Fruit fly (Drosophila melanogaster): Measurements from ENCODE around the gene sgl.

DNA sequence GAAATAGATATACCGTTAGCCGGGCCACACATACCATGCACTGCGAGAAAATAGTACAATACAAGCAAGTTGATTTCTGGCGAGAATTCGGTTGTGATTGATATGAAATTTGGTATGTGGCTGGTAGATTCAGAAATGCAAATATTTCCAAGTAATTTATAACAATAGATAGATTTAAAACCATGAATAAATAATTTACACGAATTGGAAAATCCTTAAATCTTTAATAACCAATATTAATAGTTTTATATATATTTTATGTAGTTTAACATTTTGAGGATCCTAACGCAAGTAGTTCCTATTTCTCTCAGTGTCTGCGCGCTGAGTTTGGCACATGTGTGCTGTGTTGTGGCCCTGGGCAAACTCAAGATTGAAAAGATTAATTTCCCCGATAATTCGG, 17.3 kb upstream of the sgl start:
- TF ChIP-seq OdsH (GFP tag; optimal IDR thresholded peaks at IDR 0.05) (no peak), Eip78C (GFP tag) (peak; percentile 30), Hr4 (GFP tag; optimal IDR thresholded peaks at IDR 0.05) (no peak), lz (GFP tag; optimal IDR thresholded peaks at IDR 0.05) (no peak), CG11902 (GFP tag; optimal IDR thresholded peaks at IDR 0.05) (no peak)

Measured in whole organism, prepupa.